Worm (Caenorhabditis elegans): Measurements from ENCODE around the gene Y67D8B.3.

DNA sequence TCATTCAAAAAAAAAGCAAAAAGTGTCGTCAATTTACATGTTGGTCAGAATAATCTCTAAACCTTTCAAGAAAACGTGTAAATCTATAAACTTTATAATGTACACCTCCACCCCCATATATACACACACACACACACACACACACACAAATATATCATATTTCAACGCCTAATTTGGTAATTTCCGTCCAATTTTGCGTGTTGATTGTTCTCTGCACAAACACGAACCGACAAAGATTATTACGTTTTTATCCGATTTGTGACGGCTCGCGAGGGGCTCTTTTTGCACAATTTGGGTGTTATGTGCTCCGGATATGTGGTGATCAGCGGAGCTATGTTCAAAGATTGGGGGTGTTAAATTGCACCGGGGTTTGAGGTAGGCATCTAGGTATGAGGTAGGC, 19.1 kb downstream of the Y67D8B.3 start:
- TF ChIP-seq lsy-2 (tag; optimal IDR thresholded peaks at IDR 0.05) (no peak), T20F7.1 (GFP tag; optimal IDR thresholded peaks at IDR 0.05) (no peak), mdl-1 (tag; optimal IDR thresholded peaks at IDR 0.05) (no peak), nhr-28 (tag; optimal IDR thresholded peaks at IDR 0.05) (no peak), nhr-237 (tag; optimal IDR thresholded peaks at IDR 0.05) (no peak), nhr-77 (tag; optimal IDR thresholded peaks at IDR 0.05) (no peak), nhr-111 (GFP tag; optimal IDR thresholded peaks at IDR 0.05) (no peak)
